Fruit fly (Drosophila melanogaster) whole organism, wandering third instar larva: ENCODE data around the gene CG17816.

ENCODE experiments used
- Abd-B ChIP-seq: fragments of >200 bp; optimal IDR thresholded peaks from 2 replicates; lab custom pipeline; 2017; ENCODE audit warnings: missing biosample characterization, missing genetic modification characterization
- CG32264 ChIP-seq: fragments of 200-800 bp; sonication (Bioruptor generic); optimal IDR thresholded peaks from 2 replicates; lab custom pipeline; 2016; ENCODE audit warnings: missing biosample characterization, missing genetic modification characterization
- CG9705 ChIP-seq: fragments of 200-800 bp; sonication (Bioruptor generic); optimal IDR thresholded peaks from 2 replicates; lab custom pipeline; 2018; ENCODE audit warnings: missing biosample characterization, mild to moderate bottlenecking, missing genetic modification characterization
- Dfd ChIP-seq: fragments of >200 bp; optimal IDR thresholded peaks from 2 replicates; lab custom pipeline; 2017; ENCODE audit warnings: missing biosample characterization, missing genetic modification characterization
- Dif ChIP-seq: fragments of 200-275, 200-300 bp; sonication (Bioruptor generic); optimal IDR thresholded peaks from 2 replicates; lab custom pipeline; 2018; ENCODE audit warnings: missing biosample characterization, missing genetic modification characterization; ENCODE audit not compliant: partially characterized antibody
- HLH106 ChIP-seq: fragments of 200-800 bp; optimal IDR thresholded peaks from 3 replicates; lab custom pipeline; 2019; ENCODE audit warnings: missing biosample characterization, mild to moderate bottlenecking, missing genetic modification characterization, moderate library complexity
- Hnf4 ChIP-seq: fragments of 200-800 bp; sonication (Bioruptor generic); optimal IDR thresholded peaks from 2 replicates; lab custom pipeline; 2016; ENCODE audit warnings: missing biosample characterization, mild to moderate bottlenecking, missing genetic modification characterization
- Hr83 ChIP-seq: fragments of 200-300 bp; sonication (Bioruptor generic); optimal IDR thresholded peaks from 2 replicates; lab custom pipeline; 2016; ENCODE audit warnings: missing biosample characterization, mild to moderate bottlenecking, missing genetic modification characterization, moderate library complexity; ENCODE audit not compliant: poor library complexity, severe bottlenecking
- Jra ChIP-seq: sonication (Bioruptor generic); optimal IDR thresholded peaks from 2 replicates; lab custom pipeline; 2016; ENCODE audit warnings: missing biosample characterization, missing genetic modification characterization
- Myc ChIP-seq: fragments of >200 bp; optimal IDR thresholded peaks from 2 replicates; lab custom pipeline; 2017
- N ChIP-seq: fragments of >200 bp; optimal IDR thresholded peaks from 2 replicates; lab custom pipeline; 2018; ENCODE audit warnings: missing biosample characterization, missing external identifiers, missing genetic modification characterization
- OdsH ChIP-seq: fragments of 200-800 bp; sonication (Bioruptor generic); optimal IDR thresholded peaks from 2 replicates; lab custom pipeline; 2016; ENCODE audit warnings: missing biosample characterization, mild to moderate bottlenecking, missing genetic modification characterization
- Rel ChIP-seq, 2 experiments: fragments of 200-800 bp; sonication (Bioruptor generic) in 1 of 2; optimal IDR thresholded peaks; 2 replicates in 1 of 2; 3 replicates in 1 of 2; lab custom pipeline; 2016 to 2019; ENCODE audit warnings: mild to moderate bottlenecking in 2 of 2, missing biosample characterization in 2 of 2, missing genetic modification characterization in 2 of 2, moderate library complexity in 1 of 2
- Sp1 ChIP-seq: fragments of 200-800 bp; sonication (Bioruptor generic); optimal IDR thresholded peaks from 3 replicates; lab custom pipeline; 2019; ENCODE audit warnings: missing biosample characterization, mild to moderate bottlenecking, missing genetic modification characterization, moderate library complexity
- dsf ChIP-seq: sonication (Bioruptor generic); optimal IDR thresholded peaks from 2 replicates; lab custom pipeline; 2016; ENCODE audit warnings: missing biosample characterization, missing genetic modification characterization, borderline replicate concordance
- ey ChIP-seq: fragments of 200-800 bp; sonication (Bioruptor generic); optimal IDR thresholded peaks from 2 replicates; lab custom pipeline; 2016; ENCODE audit warnings: missing biosample characterization, missing genetic modification characterization
- foxo ChIP-seq, 2 experiments: fragments of 200-800 bp; sonication (Bioruptor generic); optimal IDR thresholded peaks; 2 replicates in 1 of 2; 3 replicates in 1 of 2; lab custom pipeline; 2016 to 2017; ENCODE audit warnings: missing biosample characterization in 2 of 2, missing genetic modification characterization in 2 of 2
- fru ChIP-seq: fragments of 200-800 bp; sonication (Bioruptor generic); optimal IDR thresholded peaks from 3 replicates; lab custom pipeline; 2016; ENCODE audit warnings: missing biosample characterization, mild to moderate bottlenecking, missing genetic modification characterization
- jim ChIP-seq: fragments of 175-275, 200-325 bp; sonication (Bioruptor generic); optimal IDR thresholded peaks from 2 replicates; lab custom pipeline; 2016; ENCODE audit warnings: missing biosample characterization, mild to moderate bottlenecking, missing genetic modification characterization
- pan ChIP-seq: fragments of >200 bp; optimal IDR thresholded peaks from 2 replicates; lab custom pipeline; 2017
- psq ChIP-seq: fragments of 200-800 bp; sonication (Bioruptor generic); optimal IDR thresholded peaks from 3 replicates; lab custom pipeline; 2017; ENCODE audit warnings: missing biosample characterization, mild to moderate bottlenecking, missing genetic modification characterization, moderate library complexity
- rgr ChIP-seq: fragments of 200-800 bp; sonication (Bioruptor generic); optimal IDR thresholded peaks from 3 replicates; lab custom pipeline; 2016; ENCODE audit warnings: missing biosample characterization, mild to moderate bottlenecking, missing genetic modification characterization
- sv ChIP-seq: fragments of 200-800 bp; sonication (Bioruptor generic); optimal IDR thresholded peaks from 3 replicates; lab custom pipeline; 2016; ENCODE audit warnings: missing biosample characterization, missing genetic modification characterization
- usp ChIP-seq: fragments of >200 bp; optimal IDR thresholded peaks from 2 replicates; lab custom pipeline; 2017; ENCODE audit warnings: missing biosample characterization, missing genetic modification characterization
- woc ChIP-seq: sonication (Bioruptor generic); optimal IDR thresholded peaks from 2 replicates; lab custom pipeline; 2016; ENCODE audit warnings: missing biosample characterization, mild to moderate bottlenecking, missing genetic modification characterization

CG17816 gene

DNA sequence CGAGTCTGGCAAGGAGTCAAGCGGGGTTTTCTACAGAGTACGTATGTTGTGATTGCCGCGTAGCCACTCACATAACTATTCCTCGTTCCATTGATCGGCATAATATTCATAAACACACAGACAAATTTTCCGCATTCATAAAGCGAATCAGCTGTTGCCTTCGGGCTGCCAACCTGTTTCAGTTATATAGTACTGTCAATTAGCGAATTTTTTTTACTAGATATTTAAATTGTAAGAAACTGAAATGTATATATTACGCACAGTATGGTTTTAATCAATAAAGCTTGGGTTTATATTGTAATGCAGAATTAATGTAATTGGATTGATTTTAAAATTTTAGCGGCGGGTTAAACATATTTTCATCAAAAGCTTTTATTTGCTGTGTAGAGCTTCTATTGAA lies 26.6 kb upstream of the CG17816 start, which contains the start of gene Rfk:
TSS of gene Rfk (minus strand) at position 152 of the 400 bp plus-strand sequence.
- TF ChIP-seq psq (GFP tag; lab: Kevin White, UChicago) (peak; percentile 31), usp (GFP tag; lab: Kevin White, UChicago) (no peak), ey (GFP tag; lab: Kevin White, UChicago) (peak; percentile 37), Hr83 (GFP tag; lab: Kevin White, UChicago) (no peak), Hnf4 (GFP tag; lab: Kevin White, UChicago) (no peak), Myc (lab: Kevin White, UChicago) (no peak), fru (GFP tag; lab: Kevin White, UChicago) (no peak), Jra (GFP tag; lab: Kevin White, UChicago) (no peak), HLH106 (tag; lab: Kevin White, UChicago) (peak; percentile 33), Rel (GFP tag; optimal IDR thresholded peaks at IDR 0.05; lab: Kevin White, UChicago) (no peak), Rel (tag; optimal IDR thresholded peaks at IDR 0.05; lab: Kevin White, UChicago) (peak; percentile 5), woc (GFP tag; lab: Kevin White, UChicago) (peak; percentile 44), rgr (peak; percentile 64), Dif (GFP tag; lab: Kevin White, UChicago) (no peak), dsf (no peak)

dm6 chr3R:7911482-7911881 lies 24.9 kb upstream of the CG17816 start, which contains the start of gene Prat:
Prat (minus strand) TSS chr3R:7911779.
- no peak for TF ChIP-seq OdsH (GFP tag; lab: Kevin White, UChicago)
- peak; percentile 21 for TF ChIP-seq Myc (lab: Kevin White, UChicago)

DNA sequence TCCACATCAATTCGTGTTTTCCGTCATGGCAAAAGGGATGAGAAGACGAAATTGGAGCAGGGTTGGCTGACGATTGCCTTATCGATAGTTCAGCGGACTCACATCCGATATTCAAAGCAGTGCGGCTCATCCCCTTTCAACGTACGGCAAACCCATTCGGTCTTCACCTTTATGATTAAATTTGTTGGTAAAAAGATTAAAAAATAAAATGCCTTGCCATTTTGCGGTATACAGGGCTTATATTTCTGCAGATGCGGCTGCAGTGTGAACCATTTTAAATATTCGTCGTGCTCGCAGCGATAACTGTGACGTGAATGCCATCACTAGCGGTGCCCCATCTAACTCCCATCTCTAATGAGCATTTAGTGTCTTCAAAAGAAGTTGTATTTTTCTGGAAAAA lies 20.8 kb upstream of the CG17816 start, which contains the start of the genes Taf7 and EMC1:
TSS of gene Taf7 (plus strand) at position 23 of the 400 bp plus-strand sequence.
TSS of gene EMC1 (minus strand) at position 53 of the 400 bp plus-strand sequence.
- no peak for TF ChIP-seq HLH106 (tag; lab: Kevin White, UChicago)
- peak; percentile 5 for TF ChIP-seq sv (GFP tag; lab: Kevin White, UChicago)
- no peak for TF ChIP-seq foxo (GFP tag; optimal IDR thresholded peaks at IDR 0.05; lab: Kevin White, UChicago)
- peak; percentile 27 for TF ChIP-seq Myc (lab: Kevin White, UChicago)
- no peak for TF ChIP-seq OdsH (GFP tag; lab: Kevin White, UChicago)
- TF ChIP-seq CG9705 (GFP tag; lab: Kevin White, UChicago) = peak; percentile 25

DNA sequence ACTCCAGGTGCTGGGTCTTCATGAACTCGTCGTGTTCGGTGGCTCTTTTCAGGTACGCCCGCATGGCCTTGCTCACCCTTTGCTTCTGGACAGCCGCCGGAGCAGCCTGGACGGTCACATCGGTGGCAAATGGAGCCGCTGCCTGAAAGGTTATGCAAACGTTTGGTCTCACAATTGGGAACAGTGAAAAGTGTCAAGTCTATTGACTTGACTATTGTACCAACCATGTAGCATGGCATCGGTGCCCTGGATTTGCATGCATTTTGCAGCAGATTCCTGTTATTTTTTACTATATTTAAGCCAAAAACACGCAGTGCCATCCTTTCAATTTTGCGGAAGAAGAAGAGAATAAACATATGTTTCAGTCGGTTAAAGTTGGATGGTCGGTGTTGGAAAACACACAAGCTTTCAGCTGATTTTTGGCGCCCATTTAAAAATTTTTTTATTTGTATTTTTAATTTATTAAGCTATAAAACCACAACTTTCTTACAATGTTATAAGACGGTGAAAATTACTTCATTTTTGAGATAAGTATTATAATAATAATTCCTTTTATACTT lies 15.9 kb upstream of the CG17816 start, which contains the start of gene mRpS9:
TSS of gene mRpS9 (minus strand) at position 355 of the 560 bp plus-strand sequence.
- TF ChIP-seq CG9705 (GFP tag; lab: Kevin White, UChicago) = no peak
- TF ChIP-seq CG32264 (GFP tag; lab: Kevin White, UChicago) = no peak
- no peak for TF ChIP-seq Hnf4 (GFP tag; lab: Kevin White, UChicago)
- TF ChIP-seq dsf = no peak
- TF ChIP-seq Dfd = no peak
- TF ChIP-seq ey (GFP tag; lab: Kevin White, UChicago) = no peak
- TF ChIP-seq Rel (GFP tag; optimal IDR thresholded peaks at IDR 0.05; lab: Kevin White, UChicago) = no peak
- no peak for TF ChIP-seq Rel (tag; optimal IDR thresholded peaks at IDR 0.05; lab: Kevin White, UChicago)
- no peak for TF ChIP-seq Sp1 (GFP tag; lab: Kevin White, UChicago)
- no peak for TF ChIP-seq Abd-B (GFP tag; lab: Kevin White, UChicago)
- TF ChIP-seq HLH106 (tag; lab: Kevin White, UChicago) = no peak
- no peak for TF ChIP-seq pan
- no peak for TF ChIP-seq jim (GFP tag; lab: Kevin White, UChicago)

dm6 chr3R:7899277-7899676 lies 12.7 kb upstream of the CG17816 start:
- TF ChIP-seq Abd-B (GFP tag; lab: Kevin White, UChicago) = no peak
- TF ChIP-seq Jra (GFP tag; lab: Kevin White, UChicago) = no peak
- TF ChIP-seq Rel (GFP tag; optimal IDR thresholded peaks at IDR 0.05; lab: Kevin White, UChicago) = no peak
- no peak for TF ChIP-seq Rel (tag; optimal IDR thresholded peaks at IDR 0.05; lab: Kevin White, UChicago)
- no peak for TF ChIP-seq N
- no peak for TF ChIP-seq fru (GFP tag; lab: Kevin White, UChicago)
- TF ChIP-seq, all 38 proteins: peak for 0

- TF ChIP-seq sv (GFP tag; lab: Kevin White, UChicago) (peak; percentile 19), fru (GFP tag; lab: Kevin White, UChicago) (peak; percentile 41), HLH106 (tag; lab: Kevin White, UChicago) (no peak)
Measured at dm6 chr3R:7895457-7895856, 8.9 kb upstream of the CG17816 start.
